Worm (Caenorhabditis elegans) whole organism, early embryonic: ENCODE measurements around the gene repo-1.

Experiments
- B0310.2 ChIP-seq: sonication (generic microtip); optimal IDR thresholded peaks from 2 replicates; lab custom pipeline; 2016; ENCODE audit warnings: mild to moderate bottlenecking, missing genetic modification characterization, missing compliant biosample characterization
- F13C5.2 ChIP-seq: sonication (generic microtip); optimal IDR thresholded peaks from 2 replicates; lab custom pipeline; 2017; ENCODE audit warnings: mild to moderate bottlenecking, missing genetic modification characterization, inconsistent platforms, missing compliant biosample characterization
- aly-1 ChIP-seq: sonication (generic microtip); optimal IDR thresholded peaks from 2 replicates; lab custom pipeline; 2016; ENCODE audit warnings: missing genetic modification characterization, missing compliant biosample characterization
- ama-1 ChIP-seq: fragments of 150-350 bp; optimal IDR thresholded peaks from 2 replicates; lab custom pipeline; 2014
- ceh-13 ChIP-seq: fragments of 200-800 bp; sonication (Bioruptor generic); optimal IDR thresholded peaks from 2 replicates; lab custom pipeline; 2018; ENCODE audit warnings: mild to moderate bottlenecking, missing genetic modification characterization, missing compliant biosample characterization
- ceh-36 ChIP-seq: sonication (generic microtip); optimal IDR thresholded peaks from 2 replicates; lab custom pipeline; 2016; ENCODE audit warnings: missing genetic modification characterization, inconsistent platforms, missing compliant biosample characterization
- ets-7 ChIP-seq: sonication (generic microtip); optimal IDR thresholded peaks from 2 replicates; lab custom pipeline; 2016; ENCODE audit warnings: missing genotype, missing genetic modification characterization, missing compliant biosample characterization
- flt-1 ChIP-seq: fragments of 200-800 bp; sonication (Bioruptor generic); IDR thresholded peaks from 2 replicates; pipeline ENCODE4 v1.3.6; 2022; ENCODE audit warnings: missing genetic modification characterization, missing compliant biosample characterization
- hmbx-1 ChIP-seq: sonication (generic microtip); optimal IDR thresholded peaks from 2 replicates; lab custom pipeline; 2016; ENCODE audit warnings: mild to moderate bottlenecking, missing genetic modification characterization, missing compliant biosample characterization
- hmg-4 ChIP-seq: fragments of 200-800 bp; sonication (Bioruptor generic); optimal IDR thresholded peaks from 2 replicates; lab custom pipeline; 2018; ENCODE audit warnings: mild to moderate bottlenecking, missing genetic modification characterization, missing compliant biosample characterization
- hnd-1 ChIP-seq: sonication (generic microtip); optimal IDR thresholded peaks from 2 replicates; lab custom pipeline; 2016; ENCODE audit warnings: missing genetic modification characterization, missing compliant biosample characterization
- pes-1 ChIP-seq: fragments of 200-800 bp; sonication (Bioruptor generic); IDR thresholded peaks from 2 replicates; pipeline ENCODE4 v1.3.6; 2022; ENCODE audit warnings: missing genetic modification reagents, missing genetic modification characterization, missing compliant biosample characterization
- scrt-1 ChIP-seq: fragments of 200-800 bp; sonication (Bioruptor generic); IDR thresholded peaks from 2 replicates; pipeline ENCODE4 v1.3.6; 2022; ENCODE audit warnings: missing genetic modification characterization, missing compliant biosample characterization
- sea-1 ChIP-seq: fragments of 200-800 bp; sonication (Bioruptor generic); conservative IDR thresholded peaks from 2 replicates; pipeline ENCODE4 v1.3.6; 2022; ENCODE audit warnings: missing genetic modification characterization, missing compliant biosample characterization
- tbx-11 ChIP-seq: fragments of 200-800 bp; sonication (Bioruptor generic); IDR thresholded peaks from 2 replicates; pipeline ENCODE4 v1.3.6; 2022; ENCODE audit warnings: missing genetic modification characterization, missing compliant biosample characterization
- tbx-37 ChIP-seq: fragments of 200-800 bp; sonication (Bioruptor generic); conservative IDR thresholded peaks from 2 replicates; pipeline ENCODE4 v1.3.6; 2022; ENCODE audit warnings: missing genetic modification reagents, missing genetic modification characterization, missing compliant biosample characterization
- tra-4 ChIP-seq: sonication (generic microtip); optimal IDR thresholded peaks from 2 replicates; lab custom pipeline; 2017; ENCODE audit warnings: missing genetic modification characterization, missing compliant biosample characterization

repo-1 gene

ce11 chrIV:12120536-12120935 is 36.3 kb downstream of the repo-1 start:
- TF ChIP-seq tbx-11 (GFP tag; lab: Robert Waterston, UW) (no peak), sea-1 (GFP tag; lab: Robert Waterston, UW) (no peak), hnd-1 (no peak), aly-1 (tag; lab: Kevin White, UChicago) (no peak)

- TF ChIP-seq sea-1 (GFP tag; lab: Robert Waterston, UW) (no peak), hnd-1 (no peak), aly-1 (tag; lab: Kevin White, UChicago) (no peak), hmbx-1 (tag; lab: Kevin White, UChicago) (no peak), tra-4 (tag; lab: Kevin White, UChicago) (no peak), F13C5.2 (tag; lab: Kevin White, UChicago) (no peak), B0310.2 (no peak), pes-1 (GFP tag; lab: Robert Waterston, UW) (no peak), tbx-11 (GFP tag; lab: Robert Waterston, UW) (no peak), flt-1 (GFP tag; lab: Robert Waterston, UW) (no peak), ets-7 (no peak), ama-1 (lab: Kevin White, UChicago) (no peak), ceh-13 (GFP tag; lab: Kevin White, UChicago) (no peak), hmg-4 (GFP tag; lab: Kevin White, UChicago) (no peak), scrt-1 (GFP tag; lab: Robert Waterston, UW) (no peak), tbx-37 (GFP tag; lab: Robert Waterston, UW) (no peak), ceh-36 (no peak)
Measured at ce11 chrIV:12121076-12121475, 36.8 kb downstream of the repo-1 start, which contains the start of the genes ddb-1 and M18.6. ddb-1 (minus strand) TSS chrIV:12121165. M18.6 (plus strand) TSS chrIV:12121310.

- no peak for TF ChIP-seq tbx-37 (GFP tag; lab: Robert Waterston, UW)
- TF ChIP-seq ama-1 (lab: Kevin White, UChicago): no peak
- peak; percentile 19 for TF ChIP-seq F13C5.2 (tag; lab: Kevin White, UChicago)
- no peak for TF ChIP-seq pes-1 (GFP tag; lab: Robert Waterston, UW)
- TF ChIP-seq scrt-1 (GFP tag; lab: Robert Waterston, UW): no peak
- no peak for TF ChIP-seq ets-7
Measured at ce11 chrIV:12122874-12123664, 38.8 kb downstream of the repo-1 start, which contains the start of gene aly-3. aly-3 (plus strand) TSS chrIV:12123282.

ce11 chrIV:12124314-12125084 is 40.2 kb downstream of the repo-1 start, which contains the start of gene dhhc-6:
dhhc-6 (plus strand) TSS chrIV:12124952.
- TF ChIP-seq tbx-37 (GFP tag; lab: Robert Waterston, UW) (no peak), sea-1 (GFP tag; lab: Robert Waterston, UW) (no peak), aly-1 (tag; lab: Kevin White, UChicago) (no peak), hmg-4 (GFP tag; lab: Kevin White, UChicago) (no peak), tra-4 (tag; lab: Kevin White, UChicago) (no peak), pes-1 (GFP tag; lab: Robert Waterston, UW) (no peak), ceh-36 (no peak), ets-7 (no peak), ama-1 (lab: Kevin White, UChicago) (no peak), hnd-1 (no peak), flt-1 (GFP tag; lab: Robert Waterston, UW) (no peak), hmbx-1 (tag; lab: Kevin White, UChicago) (no peak), scrt-1 (GFP tag; lab: Robert Waterston, UW) (no peak)

ce11 chrIV:12126740-12127472 is 42.6 kb downstream of the repo-1 start:
- TF ChIP-seq hmg-4 (GFP tag; lab: Kevin White, UChicago) (no peak), tbx-11 (GFP tag; lab: Robert Waterston, UW) (no peak), scrt-1 (GFP tag; lab: Robert Waterston, UW) (no peak), pes-1 (GFP tag; lab: Robert Waterston, UW) (no peak), ets-7 (no peak)

ce11 chrIV:12127838-12128237 is 43.6 kb downstream of the repo-1 start:
- TF ChIP-seq hmbx-1 (tag; lab: Kevin White, UChicago): no peak
- no peak for TF ChIP-seq ama-1 (lab: Kevin White, UChicago)
- TF ChIP-seq aly-1 (tag; lab: Kevin White, UChicago): no peak
- no peak for TF ChIP-seq ceh-36
- no peak for TF ChIP-seq tbx-11 (GFP tag; lab: Robert Waterston, UW)
- TF ChIP-seq ets-7: no peak
- no peak for TF ChIP-seq sea-1 (GFP tag; lab: Robert Waterston, UW)
- TF ChIP-seq tra-4 (tag; lab: Kevin White, UChicago): no peak
- no peak for TF ChIP-seq hmg-4 (GFP tag; lab: Kevin White, UChicago)
- no peak for TF ChIP-seq hnd-1
- no peak for TF ChIP-seq flt-1 (GFP tag; lab: Robert Waterston, UW)
- no peak for TF ChIP-seq scrt-1 (GFP tag; lab: Robert Waterston, UW)
- TF ChIP-seq ceh-13 (GFP tag; lab: Kevin White, UChicago): no peak
- no peak for TF ChIP-seq B0310.2
- TF ChIP-seq pes-1 (GFP tag; lab: Robert Waterston, UW): no peak
